Fruit fly (Drosophila melanogaster): ENCODE measurements around the gene Chc.

The Chc gene

dm6 chrX:15869843-15870242, 34.6 kb upstream of the Chc start, which contains the start of gene CG16952 (continued):
- TF ChIP-seq CG7745 (tag; optimal IDR thresholded peaks at IDR 0.05) (no peak), dmrt99B (tag; optimal IDR thresholded peaks at IDR 0.05) (no peak), Med (GFP tag) (peak; percentile 66), nerfin-1 (tag; optimal IDR thresholded peaks at IDR 0.05) (peak; percentile 56), Nf-YB (GFP tag; optimal IDR thresholded peaks at IDR 0.05) (no peak), Stat92E (GFP tag; optimal IDR thresholded peaks at IDR 0.05) (no peak), Sry-δ (GFP tag; optimal IDR thresholded peaks at IDR 0.05) (peak; percentile 83), CG8478 (optimal IDR thresholded peaks at IDR 0.05) (no peak), stc (GFP tag; IDR thresholded peaks at IDR 0.05) (no peak), CG10321 (GFP tag; IDR thresholded peaks at IDR 0.05) (no peak), Doc2 (GFP tag; IDR thresholded peaks at IDR 0.05) (no peak), CG11696 (GFP tag; IDR thresholded peaks at IDR 0.05) (no peak), CG32772 (GFP tag; IDR thresholded peaks at IDR 0.05) (no peak), CG12236 (GFP tag; optimal IDR thresholded peaks at IDR 0.05) (no peak), CG10654 (GFP tag; optimal IDR thresholded peaks at IDR 0.05) (no peak), CG13624 (GFP tag; optimal IDR thresholded peaks at IDR 0.05) (peak; percentile 18), CG7556 (GFP tag; optimal IDR thresholded peaks at IDR 0.05) (no peak), Rfx (GFP tag; IDR thresholded peaks at IDR 0.05) (0 out of 2 replicates have a peak, but pooled peaks have one; percentile 17), BtbVII (GFP tag; optimal IDR thresholded peaks at IDR 0.05) (no peak), Dll (GFP tag; IDR thresholded peaks at IDR 0.05; ENCODE audit: partially characterized antibody) (peak; percentile 94), lilli (GFP tag; optimal IDR thresholded peaks at IDR 0.05) (no peak), chif (GFP tag; optimal IDR thresholded peaks at IDR 0.05) (no peak), CG16863 (GFP tag; optimal IDR thresholded peaks at IDR 0.05) (no peak), CG18619 (GFP tag; optimal IDR thresholded peaks at IDR 0.05) (no peak), crp (GFP tag; optimal IDR thresholded peaks at IDR 0.05) (peak in 1 of 2 experiments; percentile 41), sens (GFP tag) (peak; percentile 64), Adf1 (GFP tag; IDR thresholded peaks at IDR 0.05) (no peak), CG14050 (GFP tag; IDR thresholded peaks at IDR 0.05) (no peak), row (GFP tag; IDR thresholded peaks at IDR 0.05) (peak; percentile 59; the same call in 2 of the 3 replicates), mld (GFP tag; IDR thresholded peaks at IDR 0.05; ENCODE audit: partially characterized antibody) (peak; percentile 62; the same call in 1 of the 3 replicates), ftz-f1 (GFP tag; optimal IDR thresholded peaks at IDR 0.05) (no peak), CG18476 (GFP tag; optimal IDR thresholded peaks at IDR 0.05) (no peak), CG33557 (GFP tag; optimal IDR thresholded peaks at IDR 0.05) (no peak), slp2 (GFP tag; optimal IDR thresholded peaks at IDR 0.05) (no peak), mirr (GFP tag; optimal IDR thresholded peaks at IDR 0.05) (no peak), ham (GFP tag; IDR thresholded peaks at IDR 0.05) (no peak), Doc3 (GFP tag; IDR thresholded peaks at IDR 0.05; ENCODE audit: partially characterized antibody) (peak; percentile 88), Atf6 (GFP tag; IDR thresholded peaks at IDR 0.05) (no peak), CG7357 (GFP tag; IDR thresholded peaks at IDR 0.05) (peak; percentile 64), CG4617 (GFP tag; optimal IDR thresholded peaks at IDR 0.05; ENCODE audit: borderline replicate concordance) (peak; percentile 26), TFAM (GFP tag; optimal IDR thresholded peaks at IDR 0.05) (no peak), schlank (tag; optimal IDR thresholded peaks at IDR 0.05) (no peak), disco-r (GFP tag; optimal IDR thresholded peaks at IDR 0.05) (no peak), Chrac-16 (GFP tag; optimal IDR thresholded peaks at IDR 0.05) (no peak), cg (GFP tag; optimal IDR thresholded peaks at IDR 0.05) (no peak), CG8290 (GFP tag; optimal IDR thresholded peaks at IDR 0.05) (peak; percentile 49), CG8290 (tag; optimal IDR thresholded peaks at IDR 0.05) (no peak), Atf-2 (GFP tag; optimal IDR thresholded peaks at IDR 0.05) (no peak), so (GFP tag; IDR thresholded peaks at IDR 0.05) (no peak), CG4282 (GFP tag; optimal IDR thresholded peaks at IDR 0.05) (no peak), Gsc (GFP tag; IDR thresholded peaks at IDR 0.05) (no peak), Lpt (GFP tag; optimal IDR thresholded peaks at IDR 0.05) (no peak), Blimp-1 (GFP tag; optimal IDR thresholded peaks at IDR 0.05) (no peak)

All from whole organism, embryonic.